Fruit fly (Drosophila melanogaster): ENCODE results near the gene CG10565.

The CG10565 gene

dm6 chr3L:21171905-21172304 lies 35.8 kb upstream of the CG10565 start, which contains the start of gene Ac78C (continued):
- TF ChIP-seq CG11504 (tag; optimal IDR thresholded peaks at IDR 0.05) (peak; percentile 82), zf30C (GFP tag; optimal IDR thresholded peaks at IDR 0.05) (no peak), Sin3A (optimal IDR thresholded peaks at IDR 0.05) (no peak), CG5245 (GFP tag; optimal IDR thresholded peaks at IDR 0.05) (peak; percentile 73), E2f2 (GFP tag; IDR thresholded peaks at IDR 0.05) (peak; percentile 16), oc (tag; optimal IDR thresholded peaks at IDR 0.05) (no peak), Atf3 (GFP tag; optimal IDR thresholded peaks at IDR 0.05) (peak; percentile 71), CG3281 (GFP tag; optimal IDR thresholded peaks at IDR 0.05) (peak; percentile 92), Adf1 (GFP tag; IDR thresholded peaks at IDR 0.05) (peak; percentile 72), Hsf (GFP tag; optimal IDR thresholded peaks at IDR 0.05) (peak; percentile 77), HLH54F (GFP tag; optimal IDR thresholded peaks at IDR 0.05) (peak; percentile 90), CG18262 (tag; optimal IDR thresholded peaks at IDR 0.05) (no peak), CG9437 (GFP tag; optimal IDR thresholded peaks at IDR 0.05) (no peak), p53 (GFP tag; optimal IDR thresholded peaks at IDR 0.05) (peak; percentile 90), BtbVII (GFP tag; optimal IDR thresholded peaks at IDR 0.05) (peak; percentile 90), Meics (GFP tag; optimal IDR thresholded peaks at IDR 0.05) (peak; percentile 89), Usf (GFP tag; optimal IDR thresholded peaks at IDR 0.05) (peak; percentile 48), row (GFP tag; IDR thresholded peaks at IDR 0.05) (peak; percentile 86), phol (tag; optimal IDR thresholded peaks at IDR 0.05) (peak; percentile 66), h (optimal IDR thresholded peaks at IDR 0.05) (no peak), CG11695 (GFP tag; IDR thresholded peaks at IDR 0.05) (peak; percentile 78; the same call in 2 of the 3 replicates), Scr (GFP tag; IDR thresholded peaks at IDR 0.05; ENCODE audit: partially characterized antibody) (peak; percentile 45), CG11085 (GFP tag; IDR thresholded peaks at IDR 0.05) (peak; percentile 82), H15 (GFP tag; IDR thresholded peaks at IDR 0.05) (peak; percentile 78), gfzf (GFP tag; optimal IDR thresholded peaks at IDR 0.05) (no peak), en (GFP tag; optimal IDR thresholded peaks at IDR 0.05) (peak; percentile 60), CG8281 (tag; optimal IDR thresholded peaks at IDR 0.05) (peak; percentile 71), lmd (GFP tag; IDR thresholded peaks at IDR 0.05) (peak; percentile 91), HLHmδ (GFP tag; optimal IDR thresholded peaks at IDR 0.05) (no peak), Blimp-1 (GFP tag; optimal IDR thresholded peaks at IDR 0.05) (peak; percentile 74), Jarid2 (GFP tag; optimal IDR thresholded peaks at IDR 0.05) (peak; percentile 64), nmo (GFP tag; optimal IDR thresholded peaks at IDR 0.05) (peak; percentile 57), Nf-YB (GFP tag; optimal IDR thresholded peaks at IDR 0.05) (no peak), CG4820 (GFP tag; optimal IDR thresholded peaks at IDR 0.05) (peak; percentile 64), NFAT (GFP tag; IDR thresholded peaks at IDR 0.05) (peak; percentile 95), bsh (GFP tag; optimal IDR thresholded peaks at IDR 0.05) (no peak), CG7987 (GFP tag; optimal IDR thresholded peaks at IDR 0.05) (peak; percentile 85), HmgD (GFP tag; optimal IDR thresholded peaks at IDR 0.05) (peak; percentile 65), CG18476 (GFP tag; optimal IDR thresholded peaks at IDR 0.05) (peak; percentile 70), CHES-1-like (GFP tag; optimal IDR thresholded peaks at IDR 0.05) (peak; percentile 91), Bgb (GFP tag; IDR thresholded peaks at IDR 0.05; ENCODE audit: partially characterized antibody) (peak; percentile 81), dmrt99B (tag; optimal IDR thresholded peaks at IDR 0.05) (peak; percentile 84), HHEX (GFP tag; optimal IDR thresholded peaks at IDR 0.05) (peak; percentile 91), bigmax (GFP tag; optimal IDR thresholded peaks at IDR 0.05) (peak; percentile 1), vvl (GFP tag; IDR thresholded peaks at IDR 0.05) (peak; percentile 95)

All from whole organism, embryonic.